Worm (Caenorhabditis elegans) whole organism, midembryonic: ENCODE measurements around the gene EGAP5.1.

Experiments
- T22C8.4 ChIP-seq: fragments of 200-800 bp; sonication (Bioruptor generic); IDR thresholded peaks from 2 replicates; pipeline ENCODE4 v1.3.6; 2022; ENCODE audit warnings: missing genetic modification characterization, missing compliant biosample characterization
- cog-1 ChIP-seq: sonication (generic microtip); optimal IDR thresholded peaks from 2 replicates; lab custom pipeline; 2016; ENCODE audit warnings: missing genetic modification characterization, missing compliant biosample characterization
- flt-1 ChIP-seq: fragments of 200-800 bp; sonication (Bioruptor generic); IDR thresholded peaks from 2 replicates; pipeline ENCODE4 v1.3.6; 2022; ENCODE audit warnings: missing genetic modification characterization, missing compliant biosample characterization
- klf-2 ChIP-seq: fragments of 200-800 bp; sonication (Bioruptor generic); conservative IDR thresholded peaks from 2 replicates; pipeline ENCODE4 v1.3.6; 2022; ENCODE audit warnings: missing genetic modification reagents, missing genetic modification characterization, missing compliant biosample characterization
- med-1 ChIP-seq: sonication (generic microtip); optimal IDR thresholded peaks from 2 replicates; lab custom pipeline; 2017; ENCODE audit warnings: missing genetic modification characterization, mild to moderate bottlenecking, missing compliant biosample characterization, antibody characterized with exemption, missing genetic modification reagents; ENCODE audit not compliant: insufficient read depth
- ref-1 ChIP-seq: fragments of 200-800 bp; sonication (Bioruptor generic); conservative IDR thresholded peaks from 2 replicates; pipeline ENCODE4 v1.3.6; 2022; ENCODE audit warnings: missing genetic modification reagents, missing genetic modification characterization, missing compliant biosample characterization
- tab-1 ChIP-seq: fragments of 200-800 bp; sonication (Bioruptor generic); IDR thresholded peaks from 2 replicates; pipeline ENCODE4 v1.3.6; 2022; ENCODE audit warnings: missing genetic modification characterization, missing compliant biosample characterization
- ztf-23 ChIP-seq: fragments of 200-800 bp; sonication (Bioruptor generic); IDR thresholded peaks from 2 replicates; pipeline ENCODE4 v1.3.6; 2022; ENCODE audit warnings: missing genetic modification reagents, missing genetic modification characterization, missing compliant biosample characterization

- TF ChIP-seq cog-1 (no peak), flt-1 (GFP tag; lab: Robert Waterston, UW) (no peak), tab-1 (GFP tag; lab: Robert Waterston, UW) (no peak), klf-2 (GFP tag; lab: Robert Waterston, UW) (no peak), ztf-23 (GFP tag; lab: Robert Waterston, UW) (no peak), ref-1 (GFP tag; lab: Robert Waterston, UW) (no peak), T22C8.4 (GFP tag; lab: Robert Waterston, UW) (no peak), med-1 (GFP tag; lab: Kevin White, UChicago) (no peak)
These were observed 43.2 kb upstream of the EGAP5.1 start for ce11 chrX:5119686-5120085.
